Worm (Caenorhabditis elegans) whole organism, L2 larva: ENCODE results near the gene C53D6.11.

Source experiments
- C34F6.9 ChIP-seq: fragments of 150-350 bp; optimal IDR thresholded peaks from 2 replicates; lab custom pipeline; 2014; ENCODE audit warnings: missing biosample characterization, missing genetic modification characterization
- F13H6.1 ChIP-seq: sonication (generic microtip); optimal IDR thresholded peaks from 2 replicates; lab custom pipeline; 2016; ENCODE audit warnings: missing genetic modification characterization, missing compliant biosample characterization
- Y55F3AM.14 ChIP-seq: fragments of 200-800 bp; sonication (Bioruptor generic); optimal IDR thresholded peaks from 2 replicates; lab custom pipeline; 2018; ENCODE audit warnings: mild to moderate bottlenecking, missing genetic modification characterization, missing compliant biosample characterization
- ZK546.5 ChIP-seq: sonication (generic microtip); optimal IDR thresholded peaks from 2 replicates; lab custom pipeline; 2017; ENCODE audit warnings: missing biosample characterization, missing genetic modification characterization
- alr-1 ChIP-seq: fragments of 150-350 bp; optimal IDR thresholded peaks from 2 replicates; lab custom pipeline; 2014; ENCODE audit warnings: missing biosample characterization, missing genetic modification characterization
- ama-1 ChIP-seq: fragments of 150-350 bp; optimal IDR thresholded peaks from 2 replicates; lab custom pipeline; 2018; ENCODE audit warnings: inconsistent platforms
- blmp-1 ChIP-seq: sonication (generic microtip); optimal IDR thresholded peaks from 2 replicates; lab custom pipeline; 2017; ENCODE audit warnings: missing genetic modification characterization, mild to moderate bottlenecking, missing compliant biosample characterization, antibody characterized with exemption, moderate library complexity; ENCODE audit not compliant: insufficient read depth
- ceh-16 ChIP-seq: fragments of 150-350 bp; optimal IDR thresholded peaks from 2 replicates; lab custom pipeline; 2014; ENCODE audit warnings: missing biosample characterization, missing genetic modification characterization
- ceh-82 ChIP-seq: fragments of 150-350 bp; optimal IDR thresholded peaks from 2 replicates; lab custom pipeline; 2014; ENCODE audit warnings: missing biosample characterization, missing genetic modification characterization
- crh-2 ChIP-seq: sonication (generic microtip); optimal IDR thresholded peaks from 2 replicates; lab custom pipeline; 2017; ENCODE audit warnings: missing biosample characterization, missing genetic modification characterization
- dmd-4 ChIP-seq: sonication (generic microtip); optimal IDR thresholded peaks from 2 replicates; lab custom pipeline; 2017; ENCODE audit warnings: missing biosample characterization, missing genetic modification characterization
- egl-27 ChIP-seq: sonication (generic microtip); optimal IDR thresholded peaks from 3 replicates; lab custom pipeline; 2017; ENCODE audit warnings: missing biosample characterization, missing genetic modification reagents, missing genetic modification characterization
- elt-1 ChIP-seq: fragments of 150-350 bp; optimal IDR thresholded peaks from 2 replicates; lab custom pipeline; 2014; ENCODE audit warnings: missing biosample characterization, missing genetic modification characterization
- elt-3 ChIP-seq: sonication (generic microtip); optimal IDR thresholded peaks from 2 replicates; lab custom pipeline; 2017; ENCODE audit warnings: missing biosample characterization, missing genetic modification characterization
- fos-1 ChIP-seq: fragments of 150-350 bp; optimal IDR thresholded peaks from 2 replicates; lab custom pipeline; 2014; ENCODE audit warnings: missing biosample characterization, missing genetic modification characterization
- gmeb-1 ChIP-seq: fragments of 150-350 bp; optimal IDR thresholded peaks from 2 replicates; lab custom pipeline; 2014; ENCODE audit warnings: missing biosample characterization, missing genetic modification characterization
- lin-11 ChIP-seq: fragments of 150-350 bp; sonication (generic microtip); optimal IDR thresholded peaks from 2 replicates; lab custom pipeline; 2014; ENCODE audit warnings: missing biosample characterization, missing genetic modification characterization, inconsistent platforms, mixed read lengths
- lin-13 ChIP-seq: fragments of 150-350 bp; optimal IDR thresholded peaks from 2 replicates; lab custom pipeline; 2014; ENCODE audit warnings: missing biosample characterization, missing genetic modification reagents, missing genetic modification characterization
- lin-39 ChIP-seq: fragments of 150-350 bp; optimal IDR thresholded peaks from 2 replicates; lab custom pipeline; 2014; ENCODE audit warnings: missing biosample characterization, missing genetic modification reagents, missing genetic modification characterization
- lsy-2 ChIP-seq, 2 experiments: fragments of 150-350 bp in 1 of 2; sonication (generic microtip) in 1 of 2; optimal IDR thresholded peaks; 2 replicates each; lab custom pipeline; 2014 to 2017; ENCODE audit warnings: missing biosample characterization in 2 of 2, missing genetic modification characterization in 2 of 2
- mab-5 ChIP-seq: fragments of 150-350 bp; optimal IDR thresholded peaks from 2 replicates; lab custom pipeline; 2014; ENCODE audit warnings: missing biosample characterization, missing genetic modification characterization
- nhr-10 ChIP-seq: sonication (generic microtip); optimal IDR thresholded peaks from 2 replicates; lab custom pipeline; 2017; ENCODE audit warnings: missing biosample characterization, missing genetic modification characterization
- nhr-11 ChIP-seq: fragments of 150-350 bp; optimal IDR thresholded peaks from 2 replicates; lab custom pipeline; 2014; ENCODE audit warnings: missing biosample characterization, missing genetic modification characterization
- nhr-12 ChIP-seq: fragments of 150-350 bp; optimal IDR thresholded peaks from 2 replicates; lab custom pipeline; 2014; ENCODE audit warnings: missing biosample characterization, missing genetic modification characterization
- nhr-129 ChIP-seq: fragments of 150-350 bp; optimal IDR thresholded peaks from 2 replicates; lab custom pipeline; 2014; ENCODE audit warnings: missing biosample characterization, missing genetic modification characterization
- nhr-21 ChIP-seq: fragments of 150-350 bp; optimal IDR thresholded peaks from 2 replicates; lab custom pipeline; 2014; ENCODE audit warnings: missing biosample characterization, missing genetic modification characterization
- nhr-23 ChIP-seq: fragments of 150-350 bp; optimal IDR thresholded peaks from 2 replicates; lab custom pipeline; 2014; ENCODE audit warnings: missing biosample characterization, missing genetic modification reagents, missing genetic modification characterization
- nhr-25 ChIP-seq: fragments of 150-350 bp; sonication (generic microtip); optimal IDR thresholded peaks from 3 replicates; lab custom pipeline; 2014; ENCODE audit warnings: missing biosample characterization, missing genetic modification characterization
- nhr-6 ChIP-seq: fragments of 150-350 bp; optimal IDR thresholded peaks from 2 replicates; lab custom pipeline; 2014; ENCODE audit warnings: missing biosample characterization, missing genetic modification characterization
- nhr-77 ChIP-seq: fragments of 150-350 bp; optimal IDR thresholded peaks from 2 replicates; lab custom pipeline; 2014; ENCODE audit warnings: missing biosample characterization, missing genetic modification characterization
- sem-4 ChIP-seq: fragments of 150-350 bp; optimal IDR thresholded peaks from 2 replicates; lab custom pipeline; 2014; ENCODE audit warnings: missing biosample characterization, missing genetic modification reagents, missing genetic modification characterization
- skn-1 ChIP-seq: sonication (generic microtip); optimal IDR thresholded peaks from 2 replicates; lab custom pipeline; 2017; ENCODE audit warnings: missing biosample characterization, missing genetic modification characterization
- sma-3 ChIP-seq: sonication (generic microtip); optimal IDR thresholded peaks from 2 replicates; lab custom pipeline; 2016; ENCODE audit warnings: missing genetic modification reagents, missing genetic modification characterization, missing compliant biosample characterization
- sma-9 ChIP-seq, 2 experiments: fragments of 150-350 bp in 1 of 2; sonication (generic microtip) in 1 of 2; optimal IDR thresholded peaks; 2 replicates each; lab custom pipeline; 2014 to 2016; ENCODE audit warnings: missing genetic modification characterization in 2 of 2, mild to moderate bottlenecking in 1 of 2, missing biosample characterization in 1 of 2, missing compliant biosample characterization in 1 of 2, missing genetic modification reagents in 1 of 2, moderate library complexity in 1 of 2
- snpc-4 ChIP-seq: fragments of 150-350 bp; optimal IDR thresholded peaks from 2 replicates; lab custom pipeline; 2014; ENCODE audit warnings: missing biosample characterization, missing genetic modification characterization
- unc-39 ChIP-seq: fragments of 150-350 bp; optimal IDR thresholded peaks from 2 replicates; lab custom pipeline; 2014; ENCODE audit warnings: missing biosample characterization, missing genetic modification characterization
- unc-55 ChIP-seq: fragments of 150-350 bp; sonication (generic microtip); optimal IDR thresholded peaks from 3 replicates; lab custom pipeline; 2014; ENCODE audit warnings: missing biosample characterization, missing genetic modification reagents, missing genetic modification characterization
- unc-62 ChIP-seq: fragments of 150-350 bp; optimal IDR thresholded peaks from 2 replicates; lab custom pipeline; 2014; ENCODE audit warnings: missing biosample characterization, missing genetic modification reagents, missing genetic modification characterization
- zag-1 ChIP-seq: fragments of 150-350 bp; optimal IDR thresholded peaks from 2 replicates; lab custom pipeline; 2014; ENCODE audit warnings: missing biosample characterization, missing genetic modification characterization
- ztf-1 ChIP-seq: fragments of 200-800 bp; sonication (Bioruptor generic); conservative IDR thresholded peaks from 2 replicates; pipeline ENCODE4 v1.3.6; 2022; ENCODE audit warnings: missing genetic modification characterization, missing compliant biosample characterization
- ztf-11 ChIP-seq: sonication (generic microtip); optimal IDR thresholded peaks from 2 replicates; lab custom pipeline; 2017; ENCODE audit warnings: missing biosample characterization, missing genetic modification characterization
- ztf-4 ChIP-seq: fragments of 150-350 bp; optimal IDR thresholded peaks from 2 replicates; lab custom pipeline; 2014; ENCODE audit warnings: missing biosample characterization, missing genetic modification characterization

C53D6.11 gene

DNA sequence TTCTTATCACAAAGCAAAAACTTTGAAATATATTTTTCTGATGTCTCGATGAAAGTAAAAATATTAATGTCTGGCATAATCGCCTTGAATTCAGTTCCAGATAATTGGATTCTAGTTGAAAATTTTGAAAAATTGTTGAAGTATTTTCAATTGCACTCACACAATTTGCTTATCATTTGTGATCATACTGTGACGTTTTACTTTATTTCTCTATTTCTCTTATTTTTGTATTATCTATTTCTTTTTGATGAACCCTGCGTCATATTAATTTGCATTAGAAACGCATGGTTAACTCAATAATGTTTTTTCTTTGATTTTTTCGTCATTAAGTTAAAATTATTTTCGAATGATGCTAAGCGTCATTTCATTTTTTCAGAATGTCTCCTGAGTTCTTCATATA lies at the start of gene C53D6.11:
C53D6.11 (plus strand) TSS at position 328 of the 400 bp plus-strand sequence.
- peak; percentile 59 for TF ChIP-seq crh-2
- TF ChIP-seq Y55F3AM.14 (GFP tag; lab: Kevin White, UChicago), result no peak
- no peak for TF ChIP-seq skn-1 (tag; lab: Kevin White, UChicago)
- TF ChIP-seq snpc-4 (tag; lab: Kevin White, UChicago), result no peak
- TF ChIP-seq egl-27 (tag; lab: Kevin White, UChicago), result no peak
- TF ChIP-seq fos-1 (tag; lab: Kevin White, UChicago), result peak; percentile 71
- no peak for TF ChIP-seq sma-9 (GFP tag; optimal IDR thresholded peaks at IDR 0.05; lab: Kevin White, UChicago)
- no peak for TF ChIP-seq sma-9 (tag; optimal IDR thresholded peaks at IDR 0.05; lab: Kevin White, UChicago)
- no peak for TF ChIP-seq mab-5 (tag; lab: Kevin White, UChicago)
- no peak for TF ChIP-seq ZK546.5 (tag; lab: Kevin White, UChicago)
- no peak for TF ChIP-seq lsy-2 (tag; optimal IDR thresholded peaks at IDR 0.05; lab: Kevin White, UChicago)
- no peak for TF ChIP-seq sem-4 (tag; lab: Kevin White, UChicago)
- TF ChIP-seq elt-3 (tag; lab: Kevin White, UChicago), result no peak

DNA sequence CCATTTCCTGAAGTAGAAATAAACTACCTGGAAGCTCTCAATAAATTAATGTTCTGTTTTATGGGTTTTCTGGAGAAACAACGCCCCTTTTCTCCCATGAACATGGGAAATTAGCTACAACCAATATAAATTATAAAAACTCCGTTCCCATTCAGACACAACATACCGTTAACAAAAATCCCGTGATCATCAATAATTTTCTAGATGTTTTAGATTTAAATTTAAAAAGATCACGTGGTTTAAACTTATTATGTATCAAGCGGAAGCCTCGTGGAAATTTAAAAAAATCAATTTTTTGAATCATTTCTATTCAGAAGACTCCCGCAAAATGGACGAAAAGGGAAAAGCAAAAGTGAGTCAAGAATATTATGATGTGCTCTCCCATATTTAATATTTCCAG lies 44.5 kb upstream of the C53D6.11 start, which contains the start of gene C53B4.2:
C53B4.2 (plus strand) TSS at position 301 of the 400 bp plus-strand sequence.
- no peak for TF ChIP-seq F13H6.1 (tag; lab: Kevin White, UChicago)
- TF ChIP-seq gmeb-1 (tag; lab: Kevin White, UChicago), result no peak
- no peak for TF ChIP-seq sma-9 (GFP tag; optimal IDR thresholded peaks at IDR 0.05; lab: Kevin White, UChicago)
- TF ChIP-seq sma-9 (tag; optimal IDR thresholded peaks at IDR 0.05; lab: Kevin White, UChicago), result no peak
- TF ChIP-seq nhr-23 (tag; lab: Kevin White, UChicago), result no peak
- no peak for TF ChIP-seq lin-39 (tag; lab: Kevin White, UChicago)
- TF ChIP-seq nhr-12 (tag; lab: Kevin White, UChicago), result no peak
- TF ChIP-seq ama-1 (lab: Kevin White, UChicago), result no peak
- TF ChIP-seq zag-1, result no peak
- no peak for TF ChIP-seq lin-13 (GFP tag; lab: Kevin White, UChicago)
- TF ChIP-seq ceh-16 (tag; lab: Kevin White, UChicago), result no peak
- TF ChIP-seq elt-3 (tag; lab: Kevin White, UChicago), result no peak
- no peak for TF ChIP-seq nhr-11
- TF ChIP-seq C34F6.9 (tag; lab: Kevin White, UChicago), result no peak
- TF ChIP-seq dmd-4 (tag; lab: Kevin White, UChicago), result no peak
- no peak for TF ChIP-seq crh-2

DNA sequence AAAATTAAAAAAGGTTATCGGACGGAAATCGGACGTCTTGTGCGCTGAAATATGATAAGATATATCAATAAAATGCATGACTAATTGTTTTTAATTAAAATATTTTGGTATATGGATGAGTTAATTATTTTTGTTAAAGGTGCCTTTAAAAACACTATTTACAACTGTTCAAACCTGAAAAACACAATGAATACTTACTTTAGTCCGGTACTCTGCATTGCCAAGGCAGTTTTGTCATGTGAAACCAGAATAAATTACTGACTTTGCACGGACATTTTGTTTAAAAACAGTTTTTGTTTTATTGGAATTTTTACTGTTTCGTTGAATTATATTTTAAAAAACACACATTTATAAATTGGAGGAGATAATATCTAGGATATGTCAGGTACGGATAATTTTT lies 42.4 kb upstream of the C53D6.11 start, which contains the start of gene suex-2:
suex-2 (plus strand) TSS at position 301 of the 400 bp plus-strand sequence.
- no peak for TF ChIP-seq elt-1 (tag; lab: Kevin White, UChicago)
- no peak for TF ChIP-seq ztf-11 (tag; lab: Kevin White, UChicago)

DNA sequence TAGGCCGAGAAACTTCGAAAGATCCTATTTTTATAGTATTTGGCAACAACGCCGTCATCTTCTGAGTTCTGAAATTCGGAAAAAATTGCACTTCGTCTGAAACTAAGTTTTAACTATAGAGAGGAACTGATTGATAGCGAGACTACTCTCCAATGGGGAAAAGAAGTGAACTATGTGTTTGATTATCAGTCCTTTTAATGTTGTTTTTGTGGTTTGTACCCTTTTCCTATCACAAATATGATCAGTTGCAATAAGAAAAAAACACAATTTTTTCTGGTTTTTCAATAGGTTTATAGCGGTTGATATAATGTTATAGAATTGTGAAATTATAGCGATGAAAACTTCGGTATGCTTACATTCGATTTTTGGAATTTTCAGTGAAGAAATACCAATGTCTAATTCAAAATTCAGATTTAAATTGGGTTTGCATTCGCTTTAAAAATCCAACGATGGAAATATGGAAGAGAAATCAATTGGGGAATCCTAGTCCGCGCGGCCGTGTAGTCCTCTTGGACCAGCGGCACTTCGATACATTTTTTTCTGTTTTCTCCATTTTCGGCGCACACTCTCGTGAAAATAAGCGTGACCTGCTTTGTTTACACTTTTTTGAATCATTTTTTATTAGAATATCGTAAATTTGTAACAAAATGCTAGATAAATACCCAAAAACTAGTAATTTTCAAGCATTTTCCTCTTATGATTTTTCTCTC lies 37.0 kb upstream of the C53D6.11 start, which contains the start of gene C53B4.3:
C53B4.3 (minus strand) TSS at position 464 of the 710 bp plus-strand sequence.
- peak; percentile 58 for TF ChIP-seq gmeb-1 (tag; lab: Kevin White, UChicago)
- TF ChIP-seq unc-39 (tag; lab: Kevin White, UChicago), result no peak
- TF ChIP-seq nhr-12 (tag; lab: Kevin White, UChicago), result no peak
- no peak for TF ChIP-seq zag-1
- no peak for TF ChIP-seq nhr-77 (tag; lab: Kevin White, UChicago)
- TF ChIP-seq nhr-129 (tag; lab: Kevin White, UChicago), result peak; percentile 24
- no peak for TF ChIP-seq lin-39 (tag; lab: Kevin White, UChicago)
- TF ChIP-seq Y55F3AM.14 (GFP tag; lab: Kevin White, UChicago), result no peak
- TF ChIP-seq lin-11 (tag; lab: Kevin White, UChicago), result peak; percentile 7
- TF ChIP-seq nhr-23 (tag; lab: Kevin White, UChicago), result no peak
- TF ChIP-seq unc-55 (GFP tag; lab: Kevin White, UChicago), result peak; percentile 65
- no peak for TF ChIP-seq ztf-11 (tag; lab: Kevin White, UChicago)
- no peak for TF ChIP-seq alr-1 (tag; lab: Kevin White, UChicago)
- TF ChIP-seq F13H6.1 (tag; lab: Kevin White, UChicago), result peak; percentile 81
- no peak for TF ChIP-seq nhr-10 (tag; lab: Kevin White, UChicago)
- no peak for TF ChIP-seq ama-1 (lab: Kevin White, UChicago)
- TF ChIP-seq ceh-16 (tag; lab: Kevin White, UChicago), result no peak
- TF ChIP-seq ceh-82 (tag; lab: Kevin White, UChicago), result no peak
- no peak for TF ChIP-seq egl-27 (tag; lab: Kevin White, UChicago)
- no peak for TF ChIP-seq snpc-4 (tag; lab: Kevin White, UChicago)
- no peak for TF ChIP-seq ztf-1
- TF ChIP-seq unc-62 (GFP tag; lab: Kevin White, UChicago), result no peak
- TF ChIP-seq ztf-4 (tag; lab: Kevin White, UChicago), result peak; percentile 1
- TF ChIP-seq blmp-1 (tag; lab: Kevin White, UChicago), result no peak
- peak; percentile 76 for TF ChIP-seq sma-3 (GFP tag; lab: Kevin White, UChicago)
- peak; percentile 19 for TF ChIP-seq lin-13 (GFP tag; lab: Kevin White, UChicago)
- no peak for TF ChIP-seq elt-1 (tag; lab: Kevin White, UChicago)
- peak; percentile 89 for TF ChIP-seq sma-9 (GFP tag; optimal IDR thresholded peaks at IDR 0.05; lab: Kevin White, UChicago)
- TF ChIP-seq sma-9 (tag; optimal IDR thresholded peaks at IDR 0.05; lab: Kevin White, UChicago), result no peak
- no peak for TF ChIP-seq mab-5 (tag; lab: Kevin White, UChicago)
- TF ChIP-seq ZK546.5 (tag; lab: Kevin White, UChicago), result no peak
- TF ChIP-seq crh-2, result peak; percentile 39
- TF ChIP-seq nhr-6 (tag; lab: Kevin White, UChicago), result no peak
- TF ChIP-seq nhr-21 (tag; lab: Kevin White, UChicago), result no peak
- TF ChIP-seq nhr-25 (tag; lab: Kevin White, UChicago), result peak; percentile 70
- peak; percentile 29 for TF ChIP-seq fos-1 (tag; lab: Kevin White, UChicago)
- TF ChIP-seq sem-4 (tag; lab: Kevin White, UChicago), result peak; percentile 26
